Fruit fly (Drosophila melanogaster) whole organism, embryonic: ENCODE data around the gene nAChRalpha6.

Experiments used
- Atf3 ChIP-seq: fragments of 200-800 bp; sonication (Bioruptor generic); optimal IDR thresholded peaks from 3 replicates; lab custom pipeline; 2016; ENCODE audit warnings: missing biosample characterization, missing genetic modification characterization
- Bteb2 ChIP-seq: fragments of 200-800 bp; sonication (Bioruptor generic); optimal IDR thresholded peaks from 2 replicates; lab custom pipeline; 2016; ENCODE audit warnings: missing biosample characterization, missing genetic modification characterization
- CG10209 ChIP-seq: fragments of 200-800 bp; sonication (Bioruptor generic); optimal IDR thresholded peaks from 3 replicates; lab custom pipeline; 2017; ENCODE audit warnings: missing biosample characterization, mild to moderate bottlenecking, missing genetic modification characterization, missing genetic modification reagents
- CG10565 ChIP-seq: fragments of 200-800 bp; sonication (Bioruptor generic); optimal IDR thresholded peaks from 3 replicates; lab custom pipeline; 2016; ENCODE audit warnings: missing biosample characterization, mild to moderate bottlenecking, missing genetic modification characterization
- CG10979 ChIP-seq: fragments of 200-800 bp; sonication (Bioruptor generic); optimal IDR thresholded peaks from 2 replicates; lab custom pipeline; 2018; ENCODE audit warnings: missing biosample characterization, mild to moderate bottlenecking, missing genetic modification characterization, moderate library complexity
- CG11247 ChIP-seq: fragments of 200-800 bp; sonication (Bioruptor generic); IDR thresholded peaks from 2 replicates; pipeline ENCODE4 v1.3.6; 2022; ENCODE audit warnings: missing biosample characterization, missing genetic modification characterization
- CG11504 ChIP-seq: fragments of 200-800 bp; sonication (Bioruptor generic); optimal IDR thresholded peaks from 3 replicates; lab custom pipeline; 2019; ENCODE audit warnings: missing biosample characterization, mild to moderate bottlenecking, missing genetic modification characterization, moderate library complexity
- CG12155 ChIP-seq: fragments of 200-800 bp; sonication (Bioruptor generic); optimal IDR thresholded peaks from 3 replicates; lab custom pipeline; 2016; ENCODE audit warnings: missing biosample characterization, missing genetic modification characterization
- CG12299 ChIP-seq: fragments of 200-800 bp; sonication (Bioruptor generic); optimal IDR thresholded peaks from 2 replicates; lab custom pipeline; 2018; ENCODE audit warnings: missing biosample characterization, mild to moderate bottlenecking, missing genetic modification characterization
- CG12659 ChIP-seq: fragments of 200-800 bp; sonication (Bioruptor generic); optimal IDR thresholded peaks from 3 replicates; lab custom pipeline; 2017; ENCODE audit warnings: mild to moderate bottlenecking, missing biosample characterization, missing genetic modification reagents, missing genetic modification characterization
- CG13123 ChIP-seq: fragments of 200-800 bp; sonication (Bioruptor generic); optimal IDR thresholded peaks from 2 replicates; lab custom pipeline; 2016; ENCODE audit warnings: missing biosample characterization, missing genetic modification characterization
- CG13424 ChIP-seq: fragments of 200-800 bp; sonication (Bioruptor generic); optimal IDR thresholded peaks from 2 replicates; lab custom pipeline; 2019; ENCODE audit warnings: missing biosample characterization, mild to moderate bottlenecking, missing genetic modification characterization, moderate library complexity
- CG14667 ChIP-seq: fragments of 200-800 bp; sonication (Bioruptor generic); IDR thresholded peaks from 2 replicates; pipeline ENCODE4 v1.3.6; 2022; ENCODE audit warnings: missing biosample characterization, missing genetic modification characterization
- CG14710 ChIP-seq: fragments of 200-800 bp; sonication (Bioruptor generic); optimal IDR thresholded peaks from 3 replicates; lab custom pipeline; 2019; ENCODE audit warnings: missing biosample characterization, mild to moderate bottlenecking, missing genetic modification characterization, moderate library complexity
- CG15479 ChIP-seq: fragments of 200-800 bp; sonication (Bioruptor generic); optimal IDR thresholded peaks from 3 replicates; lab custom pipeline; 2019; ENCODE audit warnings: missing biosample characterization, mild to moderate bottlenecking, missing genetic modification characterization, moderate library complexity
- CG18619 ChIP-seq: fragments of 200-800 bp; sonication (Bioruptor generic); optimal IDR thresholded peaks from 3 replicates; lab custom pipeline; 2017; ENCODE audit warnings: missing biosample characterization, mild to moderate bottlenecking, missing genetic modification characterization
- CG2129 ChIP-seq: fragments of 200-800 bp; sonication (Bioruptor generic); IDR thresholded peaks from 2 replicates; pipeline ENCODE4 v1.3.6; 2022; ENCODE audit warnings: missing biosample characterization, missing genetic modification characterization; ENCODE audit not compliant: partially characterized antibody
- CG30431 ChIP-seq: fragments of 200-800 bp; sonication (Bioruptor generic); optimal IDR thresholded peaks from 2 replicates; lab custom pipeline; 2017; ENCODE audit warnings: missing biosample characterization, missing genetic modification characterization
- CG33557 ChIP-seq: fragments of 200-800 bp; sonication (Bioruptor generic); optimal IDR thresholded peaks from 2 replicates; lab custom pipeline; 2019; ENCODE audit warnings: missing biosample characterization, mild to moderate bottlenecking, missing genetic modification characterization, moderate library complexity
- CG7556 ChIP-seq: fragments of 200-800 bp; sonication (Bioruptor generic); optimal IDR thresholded peaks from 2 replicates; lab custom pipeline; 2017; ENCODE audit warnings: missing biosample characterization, mild to moderate bottlenecking, missing genetic modification characterization
- CG8281 ChIP-seq: fragments of 200-800 bp; sonication (Bioruptor generic); optimal IDR thresholded peaks from 2 replicates; lab custom pipeline; 2018; ENCODE audit warnings: missing biosample characterization, mild to moderate bottlenecking, missing genetic modification characterization, moderate library complexity
- CG9437 ChIP-seq: fragments of 200-800 bp; sonication (Bioruptor generic); optimal IDR thresholded peaks from 2 replicates; lab custom pipeline; 2018; ENCODE audit warnings: missing biosample characterization, mild to moderate bottlenecking, missing genetic modification characterization
- Dek ChIP-seq: fragments of 200-800 bp; sonication (Bioruptor generic); optimal IDR thresholded peaks from 3 replicates; lab custom pipeline; 2019; ENCODE audit warnings: missing biosample characterization, mild to moderate bottlenecking, missing genetic modification characterization, moderate library complexity
- Dip2 ChIP-seq: fragments of 200-800 bp; sonication (Bioruptor generic); IDR thresholded peaks from 2 replicates; pipeline ENCODE4 v1.3.6; 2022; ENCODE audit warnings: missing biosample characterization, missing genetic modification characterization
- Eip74EF ChIP-seq, 2 experiments: fragments of 200-800 bp in 1 of 2; fragments of >200 bp in 1 of 2; sonication (Bioruptor generic) in 1 of 2; optimal IDR thresholded peaks; 2 replicates each; lab custom pipeline; 2017 to 2019; ENCODE audit warnings: missing biosample characterization in 2 of 2, missing genetic modification characterization in 2 of 2, mild to moderate bottlenecking in 1 of 2, moderate library complexity in 1 of 2
- Hmr ChIP-seq: fragments of 200-800 bp; sonication (Bioruptor generic); optimal IDR thresholded peaks from 3 replicates; lab custom pipeline; 2017; ENCODE audit warnings: mild to moderate bottlenecking, missing biosample characterization, missing genetic modification reagents, missing genetic modification characterization
- MBD-R2 ChIP-seq: fragments of 200-800 bp; sonication (Bioruptor generic); IDR thresholded peaks from 2 replicates; pipeline ENCODE4 v1.3.6; 2022; ENCODE audit warnings: missing biosample characterization, missing genetic modification characterization
- Meics ChIP-seq: fragments of 200-800 bp; sonication (Bioruptor generic); optimal IDR thresholded peaks from 2 replicates; lab custom pipeline; 2017; ENCODE audit warnings: missing biosample characterization, mild to moderate bottlenecking, missing genetic modification characterization
- Mrtf ChIP-seq: fragments of 200-800 bp; sonication (Bioruptor generic); IDR thresholded peaks from 3 replicates; pipeline ENCODE4 v1.3.6; 2022; ENCODE audit warnings: missing biosample characterization, missing genetic modification characterization
- Optix ChIP-seq: fragments of 200-800 bp; sonication (Bioruptor generic); IDR thresholded peaks from 3 replicates; pipeline ENCODE4 v1.3.6; 2022; ENCODE audit warnings: missing biosample characterization, missing genetic modification characterization
- Pdp1 ChIP-seq, 2 experiments: fragments of 200-800 bp; sonication (Bioruptor generic); optimal IDR thresholded peaks; 3 replicates each; lab custom pipeline; 2016; ENCODE audit warnings: missing biosample characterization in 2 of 2, missing genetic modification characterization in 2 of 2, mild to moderate bottlenecking in 1 of 2, moderate library complexity in 1 of 2
- Sin3A ChIP-seq: fragments of >200 bp; optimal IDR thresholded peaks from 2 replicates; lab custom pipeline; 2018
- Sry-δ ChIP-seq: fragments of 200-800 bp; sonication (Bioruptor generic); optimal IDR thresholded peaks from 2 replicates; lab custom pipeline; 2016; ENCODE audit warnings: missing biosample characterization, missing genetic modification characterization
- Xbp1 ChIP-seq: fragments of 200-800 bp; sonication (Bioruptor generic); optimal IDR thresholded peaks from 3 replicates; lab custom pipeline; 2016; ENCODE audit warnings: missing biosample characterization, mild to moderate bottlenecking, missing genetic modification characterization
- Xrp1 ChIP-seq: fragments of 200-800 bp; sonication (Bioruptor generic); IDR thresholded peaks from 2 replicates; pipeline ENCODE4 v1.3.6; 2022; ENCODE audit warnings: missing biosample characterization, missing genetic modification characterization
- YL-1 ChIP-seq: fragments of 200-800 bp; sonication (Bioruptor generic); optimal IDR thresholded peaks from 3 replicates; lab custom pipeline; 2017; ENCODE audit warnings: missing biosample characterization, mild to moderate bottlenecking, missing genetic modification characterization
- ara ChIP-seq: fragments of 200-800 bp; sonication (Bioruptor generic); IDR thresholded peaks from 2 replicates; pipeline ENCODE4 v1.3.6; 2022; ENCODE audit warnings: missing biosample characterization, missing genetic modification characterization
- bbx ChIP-seq: fragments of 200-800 bp; sonication (Bioruptor generic); IDR thresholded peaks from 2 replicates; pipeline ENCODE4 v1.3.6; 2022; ENCODE audit warnings: missing biosample characterization, missing genetic modification characterization; ENCODE audit not compliant: partially characterized antibody
- gsb-n ChIP-seq: fragments of 200-800 bp; sonication (Bioruptor generic); optimal IDR thresholded peaks from 3 replicates; lab custom pipeline; 2018; ENCODE audit warnings: missing biosample characterization, mild to moderate bottlenecking, missing genetic modification characterization
- nau ChIP-seq: fragments of 200-800 bp; sonication (Bioruptor generic); optimal IDR thresholded peaks from 3 replicates; lab custom pipeline; 2017; ENCODE audit warnings: missing biosample characterization, mild to moderate bottlenecking, missing genetic modification characterization, missing genetic modification reagents
- pros ChIP-seq: fragments of 200-800 bp; sonication (Bioruptor generic); optimal IDR thresholded peaks from 3 replicates; lab custom pipeline; 2019; ENCODE audit warnings: missing biosample characterization, mild to moderate bottlenecking, missing genetic modification characterization, moderate library complexity
- pum ChIP-seq: fragments of 200-800 bp; sonication (Bioruptor generic); optimal IDR thresholded peaks from 2 replicates; lab custom pipeline; 2016; ENCODE audit warnings: missing biosample characterization, missing genetic modification characterization
- schlank ChIP-seq: fragments of 200-800 bp; sonication (Bioruptor generic); optimal IDR thresholded peaks from 2 replicates; lab custom pipeline; 2018; ENCODE audit warnings: missing biosample characterization, mild to moderate bottlenecking, missing genetic modification characterization
- slou ChIP-seq: fragments of 200-800 bp; sonication (Bioruptor generic); optimal IDR thresholded peaks from 3 replicates; lab custom pipeline; 2016; ENCODE audit warnings: missing biosample characterization, missing genetic modification characterization
- tgo ChIP-seq: fragments of 200-800 bp; sonication (Bioruptor generic); IDR thresholded peaks from 3 replicates; pipeline ENCODE4 v1.3.6; 2022; ENCODE audit warnings: missing biosample characterization, missing genetic modification characterization
- tna ChIP-seq: fragments of 200-800 bp; sonication (Bioruptor generic); IDR thresholded peaks from 2 replicates; pipeline ENCODE4 v1.3.6; 2022; ENCODE audit warnings: missing biosample characterization, missing genetic modification characterization; ENCODE audit not compliant: partially characterized antibody
- wek ChIP-seq: fragments of 200-800 bp; sonication (Bioruptor generic); optimal IDR thresholded peaks from 3 replicates; lab custom pipeline; 2018; ENCODE audit warnings: missing biosample characterization, mild to moderate bottlenecking, missing genetic modification characterization, moderate library complexity

The nAChRalpha6 gene

dm6 chr2L:9918020-9918959, 32.2 kb upstream of the nAChRalpha6 start, which contains the start of the genes CG5885 and CG4598 (continued):
- TF ChIP-seq CG7556 (peak; percentile 71), CG2129 (0 out of 2 replicates have a peak, but pooled peaks have one; percentile 37), tgo (GFP tag; lab: Robert Waterston, UW) (peak; percentile 44; the same call in 2 of the 3 replicates), Hmr (GFP tag; lab: Kevin White, UChicago) (peak; percentile 75), Pdp1 (GFP tag; optimal IDR thresholded peaks at IDR 0.05; lab: Kevin White, UChicago) (peak; percentile 16 to 68), CG18619 (GFP tag; lab: Kevin White, UChicago) (peak; percentile 69), nau (GFP tag; lab: Kevin White, UChicago) (no peak), Optix (peak; percentile 19; the same call in 1 of the 3 replicates), CG33557 (GFP tag; lab: Kevin White, UChicago) (peak; percentile 48), Dek (tag; lab: Kevin White, UChicago) (peak; percentile 76), CG9437 (GFP tag; lab: Kevin White, UChicago) (peak; percentile 53), ara (GFP tag; lab: Robert Waterston, UW) (peak; percentile 35; the same call in 1 of the 2 replicates), Mrtf (GFP tag; lab: Robert Waterston, UW) (peak; percentile 65; the same call in 2 of the 3 replicates), CG12155 (peak; percentile 69), CG10565 (GFP tag; lab: Kevin White, UChicago) (no peak), CG11247 (GFP tag; lab: Robert Waterston, UW) (no peak; the same call in 1 of the 2 replicates), CG30431 (GFP tag; lab: Kevin White, UChicago) (peak; percentile 15), Dip2 (no peak), YL-1 (GFP tag; lab: Kevin White, UChicago) (peak; percentile 89), Xbp1 (GFP tag; lab: Kevin White, UChicago) (peak; percentile 81), CG14710 (tag; lab: Kevin White, UChicago) (peak; percentile 64), MBD-R2 (GFP tag; lab: Robert Waterston, UW) (peak; percentile 66), gsb-n (tag; lab: Kevin White, UChicago) (peak; percentile 73), Xrp1 (GFP tag; lab: Robert Waterston, UW) (peak; percentile 58), Bteb2 (GFP tag; lab: Kevin White, UChicago) (peak; percentile 15), CG12659 (GFP tag; lab: Kevin White, UChicago) (peak; percentile 78), CG13424 (tag; lab: Kevin White, UChicago) (peak; percentile 78), CG12299 (tag; lab: Kevin White, UChicago) (peak; percentile 2), wek (GFP tag; lab: Kevin White, UChicago) (no peak), slou (GFP tag; lab: Kevin White, UChicago) (peak; percentile 12), CG13123 (GFP tag; lab: Kevin White, UChicago) (peak; percentile 26), Eip74EF (GFP tag; optimal IDR thresholded peaks at IDR 0.05; lab: Kevin White, UChicago) (peak in 1 of 2 experiments; percentile 22), CG10209 (GFP tag; lab: Kevin White, UChicago) (peak; percentile 66), CG14667 (peak; percentile 27; the same call in 1 of the 2 replicates), CG10979 (tag; lab: Kevin White, UChicago) (peak; percentile 58), CG8281 (tag; lab: Kevin White, UChicago) (no peak), tna (GFP tag; lab: Robert Waterston, UW) (peak; percentile 48), Sin3A (lab: Kevin White, UChicago) (peak; percentile 46), pros (GFP tag; lab: Kevin White, UChicago) (no peak), Sry-δ (GFP tag; lab: Kevin White, UChicago) (peak; percentile 82), Atf3 (GFP tag; lab: Kevin White, UChicago) (peak; percentile 27), schlank (tag; lab: Kevin White, UChicago) (peak; percentile 50), bbx (GFP tag; lab: Robert Waterston, UW) (peak; percentile 81), CG11504 (tag; lab: Kevin White, UChicago) (peak; percentile 84), pum (GFP tag; lab: Kevin White, UChicago) (no peak), Meics (peak; percentile 56), CG15479 (GFP tag; lab: Kevin White, UChicago) (no peak)
